Fruit fly (Drosophila melanogaster) whole organism, embryonic: Measurements from ENCODE around the gene yellow-e3.
A peak's percentile ranks its signal among the peaks of the same experiment; 100 is the strongest.

ENCODE experiments used
- Ada2b ChIP-seq: fragments of 200-800 bp; sonication (Bioruptor generic); IDR thresholded peaks from 2 replicates; pipeline ENCODE4 v1.3.6; 2022; ENCODE audit warnings: missing biosample characterization, missing genetic modification characterization
- Aef1 ChIP-seq: fragments of 200-800 bp; sonication (Bioruptor generic); IDR thresholded peaks from 3 replicates; pipeline ENCODE4 v1.3.6; 2022; ENCODE audit warnings: missing biosample characterization, missing genetic modification characterization
- CG10321 ChIP-seq: fragments of 200-800 bp; sonication (Bioruptor generic); IDR thresholded peaks from 2 replicates; pipeline ENCODE4 v1.3.6; 2022; ENCODE audit warnings: missing biosample characterization, missing genetic modification characterization
- CG10979 ChIP-seq: fragments of 200-800 bp; sonication (Bioruptor generic); optimal IDR thresholded peaks from 2 replicates; lab custom pipeline; 2018; ENCODE audit warnings: missing biosample characterization, mild to moderate bottlenecking, missing genetic modification characterization, moderate library complexity
- CG11093 ChIP-seq: fragments of 200-800 bp; sonication (Bioruptor generic); IDR thresholded peaks from 3 replicates; pipeline ENCODE4 v1.3.6; 2022; ENCODE audit warnings: missing biosample characterization, missing genetic modification characterization
- CG11504 ChIP-seq: fragments of 200-800 bp; sonication (Bioruptor generic); optimal IDR thresholded peaks from 3 replicates; lab custom pipeline; 2019; ENCODE audit warnings: missing biosample characterization, mild to moderate bottlenecking, missing genetic modification characterization, moderate library complexity
- CG12104 ChIP-seq: fragments of 200-800 bp; sonication (Bioruptor generic); optimal IDR thresholded peaks from 3 replicates; lab custom pipeline; 2016; ENCODE audit warnings: missing biosample characterization, missing genetic modification characterization
- CG13287 ChIP-seq: fragments of 200-800 bp; sonication (Bioruptor generic); IDR thresholded peaks from 2 replicates; pipeline ENCODE4 v1.3.6; 2022; ENCODE audit warnings: missing biosample characterization, missing genetic modification characterization; ENCODE audit not compliant: partially characterized antibody
- CG13894 ChIP-seq: fragments of 200-800 bp; sonication (Bioruptor generic); optimal IDR thresholded peaks from 3 replicates; lab custom pipeline; 2018; ENCODE audit warnings: missing biosample characterization, mild to moderate bottlenecking, missing genetic modification characterization, moderate library complexity
- CG14860 ChIP-seq: fragments of 200-800 bp; sonication (Bioruptor generic); IDR thresholded peaks from 3 replicates; pipeline ENCODE4 v1.3.6; 2022; ENCODE audit warnings: missing biosample characterization, missing genetic modification characterization; ENCODE audit not compliant: partially characterized antibody
- CG2120 ChIP-seq: fragments of 200-800 bp; sonication (Bioruptor generic); optimal IDR thresholded peaks from 3 replicates; lab custom pipeline; 2016; ENCODE audit warnings: missing biosample characterization, missing genetic modification characterization
- CG4424 ChIP-seq: fragments of 200-800 bp; sonication (Bioruptor generic); optimal IDR thresholded peaks from 3 replicates; lab custom pipeline; 2016; ENCODE audit warnings: missing biosample characterization, missing genetic modification characterization
- CG7357 ChIP-seq: fragments of 200-800 bp; sonication (Bioruptor generic); IDR thresholded peaks from 3 replicates; pipeline ENCODE4 v1.3.6; 2022; ENCODE audit warnings: missing biosample characterization, missing genetic modification characterization
- CG8290 ChIP-seq, 3 experiments: fragments of 200-800 bp; sonication (Bioruptor generic); optimal IDR thresholded peaks; 2 replicates each; lab custom pipeline; 2016 to 2019; ENCODE audit warnings: missing biosample characterization in 3 of 3, missing genetic modification characterization in 3 of 3, mild to moderate bottlenecking in 2 of 3, moderate library complexity in 1 of 3
- CG9932 ChIP-seq: fragments of 200-800 bp; sonication (Bioruptor generic); IDR thresholded peaks from 2 replicates; pipeline ENCODE4 v1.3.6; 2022; ENCODE audit warnings: missing biosample characterization, missing genetic modification characterization
- Dip3 ChIP-seq: fragments of 200-800 bp; sonication (Bioruptor generic); optimal IDR thresholded peaks from 3 replicates; lab custom pipeline; 2016; ENCODE audit warnings: missing biosample characterization, missing genetic modification characterization
- Ets97D ChIP-seq: fragments of 200-800 bp; sonication (Bioruptor generic); optimal IDR thresholded peaks from 3 replicates; lab custom pipeline; 2016; ENCODE audit warnings: missing biosample characterization, missing genetic modification characterization
- Gug ChIP-seq: fragments of 200-800 bp; sonication (Bioruptor generic); IDR thresholded peaks from 4 replicates; pipeline ENCODE4 v1.3.6; 2022; ENCODE audit warnings: missing biosample characterization, missing genetic modification characterization
- Hey ChIP-seq: fragments of 200-800 bp; sonication (Bioruptor generic); optimal IDR thresholded peaks from 3 replicates; lab custom pipeline; 2018; ENCODE audit warnings: missing biosample characterization, mild to moderate bottlenecking, missing genetic modification characterization
- Hr78 ChIP-seq, 2 experiments: fragments of 200-800 bp in 1 of 2; fragments of >200 bp in 1 of 2; sonication (Bioruptor generic) in 1 of 2; optimal IDR thresholded peaks; 2 replicates each; lab custom pipeline; 2017 to 2019; ENCODE audit warnings: missing biosample characterization in 2 of 2, missing genetic modification characterization in 2 of 2, mild to moderate bottlenecking in 1 of 2, moderate library complexity in 1 of 2
- NfI ChIP-seq: fragments of 200-800 bp; sonication (Bioruptor generic); optimal IDR thresholded peaks from 3 replicates; lab custom pipeline; 2018; ENCODE audit warnings: missing biosample characterization, mild to moderate bottlenecking, missing genetic modification characterization, moderate library complexity
- Opbp ChIP-seq: fragments of 200-800 bp; sonication (Bioruptor generic); IDR thresholded peaks from 3 replicates; pipeline ENCODE4 v1.3.6; 2022; ENCODE audit warnings: missing biosample characterization, missing genetic modification characterization; ENCODE audit not compliant: partially characterized antibody
- Rfx ChIP-seq: fragments of 200-800 bp; sonication (Bioruptor generic); IDR thresholded peaks from 2 replicates; pipeline ENCODE4 v1.3.6; 2022; ENCODE audit warnings: missing biosample characterization, missing genetic modification characterization
- Rx ChIP-seq: fragments of 200-800 bp; sonication (Bioruptor generic); IDR thresholded peaks from 2 replicates; pipeline ENCODE4 v1.3.6; 2022; ENCODE audit warnings: missing biosample characterization, missing genetic modification characterization
- Scr ChIP-seq: fragments of 200-800 bp; sonication (Bioruptor generic); IDR thresholded peaks from 2 replicates; pipeline ENCODE4 v1.3.6; 2022; ENCODE audit warnings: missing biosample characterization, missing genetic modification characterization; ENCODE audit not compliant: partially characterized antibody
- Stat92E ChIP-seq, 3 experiments: fragments of >200 bp in 2 of 3; fragments of 200-800 bp in 1 of 3; sonication (Bioruptor generic) in 1 of 3; optimal IDR thresholded peaks; 2 replicates each; lab custom pipeline; 2017 to 2019; ENCODE audit warnings: missing biosample characterization in 3 of 3, missing genetic modification characterization in 3 of 3, mild to moderate bottlenecking in 1 of 3, moderate library complexity in 1 of 3
- TFAM ChIP-seq: fragments of 200-800 bp; sonication (Bioruptor generic); optimal IDR thresholded peaks from 2 replicates; lab custom pipeline; 2017; ENCODE audit warnings: missing biosample characterization, missing genetic modification characterization, inconsistent platforms
- Xrp1 ChIP-seq: fragments of 200-800 bp; sonication (Bioruptor generic); IDR thresholded peaks from 2 replicates; pipeline ENCODE4 v1.3.6; 2022; ENCODE audit warnings: missing biosample characterization, missing genetic modification characterization
- ase ChIP-seq: fragments of 200-800 bp; sonication (Bioruptor generic); IDR thresholded peaks from 3 replicates; pipeline ENCODE4 v1.3.6; 2022; ENCODE audit warnings: missing biosample characterization, missing genetic modification characterization
- bbx ChIP-seq: fragments of 200-800 bp; sonication (Bioruptor generic); IDR thresholded peaks from 2 replicates; pipeline ENCODE4 v1.3.6; 2022; ENCODE audit warnings: missing biosample characterization, missing genetic modification characterization; ENCODE audit not compliant: partially characterized antibody
- chm ChIP-seq: fragments of 200-800 bp; sonication (Bioruptor generic); IDR thresholded peaks from 2 replicates; pipeline ENCODE4 v1.3.6; 2022; ENCODE audit warnings: missing biosample characterization, missing genetic modification characterization
- corto ChIP-seq: fragments of 200-800 bp; sonication (Bioruptor generic); optimal IDR thresholded peaks from 2 replicates; lab custom pipeline; 2016; ENCODE audit warnings: missing biosample characterization, mild to moderate bottlenecking, missing genetic modification characterization, moderate library complexity
- esg ChIP-seq: fragments of 200-800 bp; sonication (Bioruptor generic); conservative IDR thresholded peaks from 2 replicates; pipeline ENCODE4 v1.3.6; 2022; ENCODE audit warnings: missing biosample characterization, missing genetic modification characterization
- fd102C ChIP-seq: fragments of 200-800 bp; sonication (Bioruptor generic); optimal IDR thresholded peaks from 2 replicates; lab custom pipeline; 2018; ENCODE audit warnings: missing biosample characterization, mild to moderate bottlenecking, missing genetic modification characterization, moderate library complexity
- ftz-f1 ChIP-seq: fragments of 200-800 bp; sonication (Bioruptor generic); optimal IDR thresholded peaks from 2 replicates; lab custom pipeline; 2016; ENCODE audit warnings: missing biosample characterization, missing genetic modification characterization
- grn ChIP-seq: fragments of 200-800 bp; sonication (Bioruptor generic); optimal IDR thresholded peaks from 3 replicates; lab custom pipeline; 2017; ENCODE audit warnings: missing biosample characterization, missing genetic modification characterization
- gsb-n ChIP-seq: fragments of 200-800 bp; sonication (Bioruptor generic); optimal IDR thresholded peaks from 3 replicates; lab custom pipeline; 2018; ENCODE audit warnings: missing biosample characterization, mild to moderate bottlenecking, missing genetic modification characterization
- kah ChIP-seq: fragments of 200-800 bp; sonication (Bioruptor generic); optimal IDR thresholded peaks from 2 replicates; lab custom pipeline; 2018; ENCODE audit warnings: missing biosample characterization, mild to moderate bottlenecking, missing genetic modification characterization
- lmd ChIP-seq: fragments of 200-800 bp; sonication (Bioruptor generic); IDR thresholded peaks from 2 replicates; pipeline ENCODE4 v1.3.6; 2022; ENCODE audit warnings: missing biosample characterization, missing genetic modification characterization
- mam ChIP-seq: fragments of 200-800 bp; sonication (Bioruptor generic); optimal IDR thresholded peaks from 3 replicates; lab custom pipeline; 2016; ENCODE audit warnings: missing biosample characterization, missing genetic modification characterization
- org-1 ChIP-seq: fragments of 200-800 bp; sonication (Bioruptor generic); optimal IDR thresholded peaks from 2 replicates; lab custom pipeline; 2017; ENCODE audit warnings: missing biosample characterization, missing genetic modification characterization
- pan ChIP-seq, 4 experiments: fragments of >200 bp in 3 of 4; fragments of 200-800 bp in 1 of 4; sonication (Bioruptor generic) in 1 of 4; optimal IDR thresholded peaks in 3 of 4; IDR thresholded peaks in 1 of 4; 2 replicates each; pipeline versions ENCODE4 v1.3.6 to Lab custom; 2017 to 2022; ENCODE audit warnings: missing biosample characterization in 2 of 4, missing genetic modification characterization in 2 of 4, mixed read lengths in 1 of 4
- pzg ChIP-seq: fragments of 200-800 bp; sonication (Bioruptor generic); optimal IDR thresholded peaks from 3 replicates; lab custom pipeline; 2018; ENCODE audit warnings: missing biosample characterization, mild to moderate bottlenecking, missing genetic modification characterization, moderate library complexity
- row ChIP-seq: fragments of 200-800 bp; sonication (Bioruptor generic); IDR thresholded peaks from 3 replicates; pipeline ENCODE4 v1.3.6; 2022; ENCODE audit warnings: missing biosample characterization, missing genetic modification characterization
- sd ChIP-seq: fragments of 200-800 bp; sonication (Bioruptor generic); optimal IDR thresholded peaks from 3 replicates; lab custom pipeline; 2018; ENCODE audit warnings: missing biosample characterization, mild to moderate bottlenecking, missing genetic modification characterization, moderate library complexity
- sens-2 ChIP-seq: fragments of 200-800 bp; sonication (Bioruptor generic); IDR thresholded peaks from 2 replicates; pipeline ENCODE4 v1.3.6; 2022; ENCODE audit warnings: missing biosample characterization, missing genetic modification characterization
- tio ChIP-seq: fragments of 200-800 bp; sonication (Bioruptor generic); optimal IDR thresholded peaks from 2 replicates; lab custom pipeline; 2017; ENCODE audit warnings: missing biosample characterization, missing genetic modification characterization, inconsistent platforms
- trem ChIP-seq: fragments of 200-800 bp; optimal IDR thresholded peaks from 3 replicates; lab custom pipeline; 2019; ENCODE audit warnings: missing biosample characterization, mild to moderate bottlenecking, missing genetic modification characterization, moderate library complexity
- tup ChIP-seq: fragments of 200-800 bp; sonication (Bioruptor generic); optimal IDR thresholded peaks from 2 replicates; lab custom pipeline; 2016; ENCODE audit warnings: missing biosample characterization, mild to moderate bottlenecking, missing genetic modification characterization, moderate library complexity

yellow-e3 gene

DNA sequence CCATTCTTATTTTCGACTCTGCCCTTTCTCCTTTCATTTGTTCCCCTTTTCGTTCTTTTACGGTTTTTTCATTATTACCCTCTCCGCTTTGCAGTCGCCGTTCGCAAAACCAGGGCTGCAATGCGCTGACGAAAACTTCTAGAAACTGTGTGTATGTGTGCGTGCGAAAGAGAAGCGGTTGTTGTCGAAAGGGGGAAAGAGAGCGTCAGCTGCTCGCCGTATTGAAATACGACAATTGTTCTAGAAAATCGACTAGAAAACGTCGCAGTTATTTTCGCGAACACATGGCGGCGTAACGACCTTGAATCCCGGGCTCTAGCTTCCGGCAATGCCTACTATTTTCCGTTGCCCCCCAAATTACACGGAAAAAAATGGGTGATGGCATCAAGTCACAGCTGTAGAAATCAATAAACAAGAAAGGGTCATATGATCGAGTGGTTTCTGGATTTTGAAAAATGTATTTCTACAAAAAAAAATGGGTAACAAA is 22.0 kb downstream of the yellow-e3 start (continued):
- TF ChIP-seq sd (tag; lab: Kevin White, UChicago) (no peak), NfI (no peak), mam (peak; percentile 46), kah (GFP tag; lab: Kevin White, UChicago) (no peak), CG10321 (peak; percentile 28; the same call in 1 of the 2 replicates), gsb-n (tag; lab: Kevin White, UChicago) (no peak), Rfx (GFP tag; lab: Robert Waterston, UW) (peak; percentile 46; the same call in 1 of the 2 replicates), Hr78 (GFP tag; optimal IDR thresholded peaks at IDR 0.05; lab: Kevin White, UChicago) (no peak), lmd (GFP tag; lab: Robert Waterston, UW) (no peak; the same call in 1 of the 2 replicates), pzg (GFP tag; lab: Kevin White, UChicago) (peak; percentile 26), Aef1 (GFP tag; lab: Robert Waterston, UW) (no peak), trem (no peak), tup (GFP tag; lab: Kevin White, UChicago) (no peak), CG10979 (tag; lab: Kevin White, UChicago) (no peak), esg (GFP tag; lab: Robert Waterston, UW) (no peak), ase (GFP tag; lab: Robert Waterston, UW) (no peak), CG2120 (GFP tag; lab: Kevin White, UChicago) (peak; percentile 59), CG7357 (no peak), CG4424 (no peak), CG9932 (GFP tag; lab: Robert Waterston, UW) (peak; percentile 39; the same call in 1 of the 2 replicates), Dip3 (GFP tag; lab: Kevin White, UChicago) (no peak), tio (GFP tag; lab: Kevin White, UChicago) (no peak), CG8290 (GFP tag; optimal IDR thresholded peaks at IDR 0.05; lab: Kevin White, UChicago) (no peak), CG8290 (tag; optimal IDR thresholded peaks at IDR 0.05; lab: Kevin White, UChicago) (no peak), Xrp1 (no peak), org-1 (GFP tag; lab: Kevin White, UChicago) (no peak), Opbp (GFP tag; lab: Robert Waterston, UW) (no peak), fd102C (GFP tag; lab: Kevin White, UChicago) (no peak), sens-2 (no peak), Stat92E (GFP tag; optimal IDR thresholded peaks at IDR 0.05; lab: Kevin White, UChicago) (no peak), CG13894 (no peak), Ada2b (GFP tag; lab: Robert Waterston, UW) (peak; percentile 28; the same call in 1 of the 2 replicates), grn (GFP tag; lab: Kevin White, UChicago) (no peak), corto (GFP tag; lab: Kevin White, UChicago) (no peak), TFAM (GFP tag; lab: Kevin White, UChicago) (no peak), CG11504 (tag; lab: Kevin White, UChicago) (no peak), bbx (GFP tag; lab: Robert Waterston, UW) (peak; percentile 52; the same call in 1 of the 2 replicates), Scr (GFP tag; lab: Robert Waterston, UW) (no peak), CG11093 (GFP tag; lab: Robert Waterston, UW) (no peak), pan (optimal IDR thresholded peaks at IDR 0.05; lab: Kevin White, UChicago) (no peak), pan (GFP tag; optimal IDR thresholded peaks at IDR 0.05 in 1 of 2, IDR thresholded peaks at IDR 0.05 in 1 of 2) (peak in 1 of 2 experiments; percentile 7), Ets97D (no peak), CG14860 (GFP tag; lab: Robert Waterston, UW) (no peak), CG12104 (no peak), chm (no peak), Rx (GFP tag; lab: Robert Waterston, UW) (no peak), Gug (no peak), CG13287 (GFP tag; lab: Robert Waterston, UW) (peak; percentile 31), Hey (tag; lab: Kevin White, UChicago) (no peak), row (GFP tag; lab: Robert Waterston, UW) (peak; percentile 33; the same call in 1 of the 3 replicates), ftz-f1 (GFP tag; lab: Kevin White, UChicago) (peak; percentile 69)
